Fruit fly (Drosophila melanogaster): ENCODE results near the gene tal-3A.
A peak's percentile ranks its signal among the peaks of the same experiment; 100 is the strongest.

tal-3A gene

dm6 chr3R:13800430-13800848, 12.5 kb upstream of the tal-3A start (continued):
- TF ChIP-seq run (tag; optimal IDR thresholded peaks at IDR 0.05), result peak; percentile 79
- peak; percentile 75 for TF ChIP-seq Spps (tag; optimal IDR thresholded peaks at IDR 0.05)
- no peak for TF ChIP-seq CG31224 (GFP tag; IDR thresholded peaks at IDR 0.05)
- TF ChIP-seq sens (GFP tag), result peak; percentile 95
- no peak for TF ChIP-seq Dll (GFP tag; IDR thresholded peaks at IDR 0.05; ENCODE audit: partially characterized antibody)
- peak; percentile 69 for TF ChIP-seq CG10654 (GFP tag; optimal IDR thresholded peaks at IDR 0.05)
- peak; percentile 90 for TF ChIP-seq CG2120 (GFP tag; optimal IDR thresholded peaks at IDR 0.05)
- peak; percentile 83 for TF ChIP-seq gcm (GFP tag; optimal IDR thresholded peaks at IDR 0.05)
- peak; percentile 88 for TF ChIP-seq CG6254 (GFP tag; optimal IDR thresholded peaks at IDR 0.05)
- no peak for TF ChIP-seq p53 (GFP tag; optimal IDR thresholded peaks at IDR 0.05)
- peak; percentile 92 for TF ChIP-seq CG4328 (GFP tag; optimal IDR thresholded peaks at IDR 0.05)
- peak; percentile 94 for TF ChIP-seq CG13424 (tag; optimal IDR thresholded peaks at IDR 0.05)
- peak; percentile 89 for TF ChIP-seq CG5953 (GFP tag; IDR thresholded peaks at IDR 0.05)
- peak; percentile 97 for TF ChIP-seq lab (GFP tag; optimal IDR thresholded peaks at IDR 0.05)
- TF ChIP-seq CG34224 (GFP tag; IDR thresholded peaks at IDR 0.05; ENCODE audit: partially characterized antibody), result no peak
- TF ChIP-seq CG15514 (GFP tag; optimal IDR thresholded peaks at IDR 0.05), result peak; percentile 87
- peak; percentile 73 for TF ChIP-seq Nf-YB (GFP tag; optimal IDR thresholded peaks at IDR 0.05)
- peak; percentile 26 for TF ChIP-seq Sry-β (GFP tag; optimal IDR thresholded peaks at IDR 0.05)
- peak; percentile 72 for TF ChIP-seq tio (GFP tag; optimal IDR thresholded peaks at IDR 0.05)
- TF ChIP-seq nom (GFP tag; optimal IDR thresholded peaks at IDR 0.05), result peak; percentile 54
- peak; percentile 80 for TF ChIP-seq CG15011 (GFP tag; optimal IDR thresholded peaks at IDR 0.05)
- TF ChIP-seq nau (GFP tag; optimal IDR thresholded peaks at IDR 0.05), result peak; percentile 82
- TF ChIP-seq Optix (GFP tag; IDR thresholded peaks at IDR 0.05), result peak; percentile 89
- TF ChIP-seq ap (GFP tag; IDR thresholded peaks at IDR 0.05), result peak; percentile 91
- peak; percentile 80 for TF ChIP-seq croc (GFP tag; conservative IDR thresholded peaks at IDR 0.05)
- no peak for TF ChIP-seq MESR4 (GFP tag; optimal IDR thresholded peaks at IDR 0.05)
- peak; percentile 81 for TF ChIP-seq CG17568 (GFP tag; optimal IDR thresholded peaks at IDR 0.05)
- TF ChIP-seq CG3407 (GFP tag; optimal IDR thresholded peaks at IDR 0.05), result peak; percentile 82
- no peak for TF ChIP-seq sc (optimal IDR thresholded peaks at IDR 0.05)
- TF ChIP-seq sc (GFP tag; optimal IDR thresholded peaks at IDR 0.05), result peak; percentile 82
- TF ChIP-seq CG14860 (GFP tag; IDR thresholded peaks at IDR 0.05; ENCODE audit: partially characterized antibody), result peak; percentile 57; the same call in 2 of the 3 replicates
- TF ChIP-seq sna (GFP tag; IDR thresholded peaks at IDR 0.05; ENCODE audit: partially characterized antibody), result no peak
- TF ChIP-seq Antp (GFP tag; optimal IDR thresholded peaks at IDR 0.05), result peak; percentile 49
- no peak for TF ChIP-seq prd (optimal IDR thresholded peaks at IDR 0.05)
- peak; percentile 94 for TF ChIP-seq prd (GFP tag; IDR thresholded peaks at IDR 0.05)
- peak; percentile 88 for TF ChIP-seq al (GFP tag; IDR thresholded peaks at IDR 0.05)
- peak; percentile 94 for TF ChIP-seq CG34376 (GFP tag; optimal IDR thresholded peaks at IDR 0.05)
- peak; percentile 27 for TF ChIP-seq CG3838 (GFP tag; optimal IDR thresholded peaks at IDR 0.05)
- no peak for TF ChIP-seq BEAF-32 (GFP tag; optimal IDR thresholded peaks at IDR 0.05)
- peak in 1 of 2 experiments; percentile 89 for TF ChIP-seq bsh (GFP tag; optimal IDR thresholded peaks at IDR 0.05)
- TF ChIP-seq CG8290 (GFP tag; optimal IDR thresholded peaks at IDR 0.05), result peak; percentile 83
- TF ChIP-seq CG8290 (tag; optimal IDR thresholded peaks at IDR 0.05), result no peak
- no peak for TF ChIP-seq pb (GFP tag; optimal IDR thresholded peaks at IDR 0.05)
- TF ChIP-seq CG3726 (GFP tag; IDR thresholded peaks at IDR 0.05), result peak; percentile 84
- TF ChIP-seq CG17802 (tag; optimal IDR thresholded peaks at IDR 0.05), result peak; percentile 28
- peak in 1 of 2 experiments; percentile 43 for TF ChIP-seq crp (GFP tag; optimal IDR thresholded peaks at IDR 0.05)
- TF ChIP-seq onecut (GFP tag; IDR thresholded peaks at IDR 0.05), result peak; percentile 93
- peak; percentile 32 for TF ChIP-seq NC2β (GFP tag; optimal IDR thresholded peaks at IDR 0.05)
- peak; percentile 51 to 89 for TF ChIP-seq dpn (GFP tag; optimal IDR thresholded peaks at IDR 0.05)
- no peak for TF ChIP-seq Sin3A (optimal IDR thresholded peaks at IDR 0.05)
- peak; percentile 39 for TF ChIP-seq zfh2 (GFP tag; optimal IDR thresholded peaks at IDR 0.05)

Measured in whole organism, embryonic.